Worm (Caenorhabditis elegans): Measurements from ENCODE around the gene T23F2.3.

DNA sequence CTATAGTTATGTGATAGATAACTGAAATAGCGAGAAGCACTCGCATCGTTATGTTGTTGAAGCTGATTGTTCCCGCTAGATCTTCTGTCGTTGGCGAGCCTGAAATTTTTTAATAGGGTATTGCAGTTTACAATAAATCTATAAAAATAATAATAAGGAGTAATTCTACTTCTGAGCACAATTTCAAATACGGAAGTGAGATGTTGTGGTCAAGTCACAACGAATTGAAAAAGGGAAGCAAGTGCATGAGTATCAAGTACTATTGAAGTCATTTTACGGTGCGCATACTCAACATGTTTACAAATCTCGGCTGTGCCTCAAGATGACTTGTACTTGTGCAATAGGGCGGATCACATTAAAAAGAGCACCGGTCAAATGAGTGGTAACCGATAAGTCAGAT, 26.3 kb upstream of the T23F2.3 start, which contains the start of gene lgx-1:
- TF ChIP-seq klf-2 (GFP tag; conservative IDR thresholded peaks at IDR 0.05) (no peak), ref-1 (GFP tag; conservative IDR thresholded peaks at IDR 0.05) (no peak), ztf-23 (GFP tag; IDR thresholded peaks at IDR 0.05) (no peak), flt-1 (GFP tag; IDR thresholded peaks at IDR 0.05) (no peak), ztf-29 (GFP tag; IDR thresholded peaks at IDR 0.05) (no peak), cog-1 (tag; optimal IDR thresholded peaks at IDR 0.05) (no peak), tab-1 (GFP tag; IDR thresholded peaks at IDR 0.05) (no peak)

Data from whole organism, midembryonic.